Worm (Caenorhabditis elegans) whole organism, L4 larva: Measurements from ENCODE around the gene K08B5.1.

Experiments used
- F44E2.7 ChIP-seq: fragments of 200-800 bp; sonication (Bioruptor generic); IDR thresholded peaks from 2 replicates; pipeline ENCODE4 v2.1.2; 2022; ENCODE audit warnings: missing genetic modification characterization, missing compliant biosample characterization
- F49E8.2 ChIP-seq: sonication (generic microtip); optimal IDR thresholded peaks from 2 replicates; lab custom pipeline; 2016; ENCODE audit warnings: missing compliant biosample characterization, mild to moderate bottlenecking, missing genetic modification characterization, borderline replicate concordance
- R02D3.7 ChIP-seq: fragments of 150-350 bp; sonication (generic microtip); optimal IDR thresholded peaks from 3 replicates; lab custom pipeline; 2014; ENCODE audit warnings: missing biosample characterization, missing genetic modification characterization
- Y48G9A.11 ChIP-seq: fragments of 200-800 bp; sonication (Bioruptor generic); IDR thresholded peaks from 2 replicates; pipeline ENCODE4 v1.3.6; 2022; ENCODE audit warnings: missing genetic modification reagents, missing genetic modification characterization, missing compliant biosample characterization
- ZK546.5 ChIP-seq, 2 experiments: sonication (generic microtip); optimal IDR thresholded peaks; 2 replicates each; lab custom pipeline; 2017; ENCODE audit warnings: missing biosample characterization in 2 of 2, missing genetic modification characterization in 2 of 2
- aha-1 ChIP-seq: fragments of 150-350 bp; peaks from one replicate; lab custom pipeline; 2014; ENCODE audit warnings: missing biosample characterization, missing genetic modification characterization
- ceh-20 ChIP-seq: fragments of 200-800 bp; sonication (Bioruptor generic); IDR thresholded peaks from 2 replicates; pipeline ENCODE4 v1.3.6; 2022; ENCODE audit warnings: missing genetic modification reagents, missing genetic modification characterization, missing compliant biosample characterization
- ceh-32 ChIP-seq: sonication (generic microtip); optimal IDR thresholded peaks from 2 replicates; lab custom pipeline; 2016; ENCODE audit warnings: mild to moderate bottlenecking, missing genetic modification characterization, missing compliant biosample characterization; ENCODE audit not compliant: poor library complexity
- daf-19 ChIP-seq: fragments of 200-800 bp; sonication (Bioruptor generic); conservative IDR thresholded peaks from 2 replicates; pipeline ENCODE4 v1.3.6; 2022; ENCODE audit warnings: missing genetic modification characterization, missing compliant biosample characterization
- daf-8 ChIP-seq: fragments of 200-800 bp; sonication (Bioruptor generic); IDR thresholded peaks from 2 replicates; pipeline ENCODE4 v1.3.6; 2022; ENCODE audit warnings: missing genetic modification characterization, missing compliant biosample characterization
- duxl-1 ChIP-seq: sonication (generic microtip); optimal IDR thresholded peaks from 2 replicates; lab custom pipeline; 2016; ENCODE audit warnings: mild to moderate bottlenecking, missing genetic modification characterization, moderate library complexity, missing compliant biosample characterization; ENCODE audit not compliant: poor library complexity
- egl-43 ChIP-seq: fragments of 200-800 bp; sonication (Bioruptor generic); IDR thresholded peaks from 2 replicates; pipeline ENCODE4 v1.3.6; 2022; ENCODE audit warnings: missing genetic modification reagents, missing genetic modification characterization, missing compliant biosample characterization
- fos-1 ChIP-seq: fragments of 150-350 bp; optimal IDR thresholded peaks from 2 replicates; lab custom pipeline; 2014; ENCODE audit warnings: missing biosample characterization, missing genetic modification characterization
- gei-8 ChIP-seq: fragments of 200-800 bp; sonication (Bioruptor generic); optimal IDR thresholded peaks from 2 replicates; lab custom pipeline; 2018; ENCODE audit warnings: mild to moderate bottlenecking, missing genetic modification characterization, missing compliant biosample characterization
- hmg-1.1 ChIP-seq: fragments of 200-800 bp; sonication (Bioruptor generic); IDR thresholded peaks from 2 replicates; pipeline ENCODE4 v1.3.6; 2022; ENCODE audit warnings: missing genetic modification reagents, missing genetic modification characterization, missing compliant biosample characterization
- lin-38 ChIP-seq: fragments of 200-800 bp; sonication (Bioruptor generic); IDR thresholded peaks from 2 replicates; pipeline ENCODE4 v1.3.6; 2022; ENCODE audit warnings: missing genetic modification reagents, missing genetic modification characterization, missing compliant biosample characterization
- lir-3 ChIP-seq: sonication (generic microtip); optimal IDR thresholded peaks from 2 replicates; lab custom pipeline; 2016; ENCODE audit warnings: mild to moderate bottlenecking, missing genetic modification characterization, missing compliant biosample characterization
- lsy-2 ChIP-seq, 2 experiments: fragments of 150-350 bp in 1 of 2; sonication (generic microtip) in 1 of 2; optimal IDR thresholded peaks; 2 replicates each; lab custom pipeline; 2014 to 2017; ENCODE audit warnings: missing biosample characterization in 2 of 2, missing genetic modification characterization in 2 of 2
- mep-1 ChIP-seq: fragments of 150-350 bp; sonication (generic microtip); optimal IDR thresholded peaks from 3 replicates; lab custom pipeline; 2014; ENCODE audit warnings: missing biosample characterization, missing genetic modification characterization
- mxl-2 ChIP-seq: fragments of 200-800 bp; sonication (Bioruptor generic); conservative IDR thresholded peaks from 2 replicates; pipeline ENCODE4 v1.3.6; 2022; ENCODE audit warnings: missing genetic modification reagents, missing genetic modification characterization, missing compliant biosample characterization
- nhr-41 ChIP-seq: fragments of 200-800 bp; sonication (Bioruptor generic); IDR thresholded peaks from 2 replicates; pipeline ENCODE4 v1.3.6; 2022; ENCODE audit warnings: missing genetic modification reagents, missing genetic modification characterization, missing compliant biosample characterization
- nhr-6 ChIP-seq: fragments of 150-350 bp; optimal IDR thresholded peaks from 2 replicates; lab custom pipeline; 2014; ENCODE audit warnings: missing biosample characterization, missing genetic modification characterization
- pha-4 ChIP-seq, 2 experiments: fragments of 150-350 bp in 1 of 2; fragments of 200-800 bp in 1 of 2; sonication (Bioruptor generic) in 1 of 2; IDR thresholded peaks in 1 of 2; optimal IDR thresholded peaks in 1 of 2; 2 replicates each; pipeline versions ENCODE4 v1.3.6 to Lab custom; 2014 to 2022; ENCODE audit warnings: missing genetic modification characterization in 2 of 2, missing genetic modification reagents in 2 of 2, missing biosample characterization in 1 of 2, missing compliant biosample characterization in 1 of 2
- php-3 ChIP-seq: fragments of 200-800 bp; sonication (Bioruptor generic); IDR thresholded peaks from 2 replicates; pipeline ENCODE4 v1.3.6; 2022; ENCODE audit warnings: missing genetic modification reagents, missing genetic modification characterization, missing compliant biosample characterization
- rbr-2 ChIP-seq: sonication (generic microtip); optimal IDR thresholded peaks from 2 replicates; lab custom pipeline; 2016; ENCODE audit warnings: missing genotype, missing genetic modification characterization, missing compliant biosample characterization
- set-16 ChIP-seq: fragments of 200-800 bp; sonication (Bioruptor generic); IDR thresholded peaks from 2 replicates; pipeline ENCODE4 v1.3.6; 2022; ENCODE audit warnings: missing genetic modification reagents, missing genetic modification characterization, missing compliant biosample characterization
- snpc-1.2 ChIP-seq: fragments of 200-800 bp; sonication (Bioruptor generic); IDR thresholded peaks from 2 replicates; pipeline ENCODE4 v1.3.6; 2022; ENCODE audit warnings: missing genetic modification reagents, missing genetic modification characterization, missing compliant biosample characterization
- unc-130 ChIP-seq: sonication (generic microtip); optimal IDR thresholded peaks from 2 replicates; lab custom pipeline; 2016; ENCODE audit warnings: missing genetic modification reagents, missing genetic modification characterization, missing compliant biosample characterization
- unc-62 ChIP-seq, 3 experiments: fragments of 150-350 bp in 1 of 3; sonication (generic microtip); optimal IDR thresholded peaks in 2 of 3; peaks in 1 of 3; 1 replicate in 1 of 3; 2 replicates in 2 of 3; lab custom pipeline; 2014 to 2017; ENCODE audit warnings: missing biosample characterization in 3 of 3, missing genetic modification characterization in 3 of 3, missing genetic modification reagents in 3 of 3, missing genotype in 1 of 3
- zfp-2 ChIP-seq: sonication (generic microtip); optimal IDR thresholded peaks from 2 replicates; lab custom pipeline; 2016; ENCODE audit warnings: mild to moderate bottlenecking, missing genetic modification characterization, missing compliant biosample characterization
- ztf-7 ChIP-seq: fragments of 150-350 bp; optimal IDR thresholded peaks from 2 replicates; lab custom pipeline; 2014; ENCODE audit warnings: missing biosample characterization, missing genetic modification characterization

Gene K08B5.1

ce11 chrX:16590803-16591202, 32.6 kb downstream of the K08B5.1 start (continued):
- peak; percentile 51 for TF ChIP-seq unc-130
- peak; percentile 92 for TF ChIP-seq hmg-1.1 (GFP tag; lab: Robert Waterston, UW)
- peak; percentile 72 for TF ChIP-seq mxl-2 (GFP tag; lab: Robert Waterston, UW)
- TF ChIP-seq lin-38 (GFP tag; lab: Robert Waterston, UW): no peak
- peak; percentile 80 for TF ChIP-seq rbr-2 (tag; lab: Kevin White, UChicago)
- TF ChIP-seq set-16: peak; percentile 25; the same call in 1 of the 2 replicates
- no peak for TF ChIP-seq nhr-6 (tag; lab: Kevin White, UChicago)
- TF ChIP-seq gei-8 (GFP tag; lab: Kevin White, UChicago): no peak
- no peak for TF ChIP-seq daf-8 (GFP tag; lab: Robert Waterston, UW)
- peak; percentile 82; the same call in 1 of the 2 replicates for TF ChIP-seq nhr-41 (GFP tag; lab: Robert Waterston, UW)
- TF ChIP-seq F44E2.7 (GFP tag; lab: Robert Waterston, UW): no peak
- no peak for TF ChIP-seq fos-1
- TF ChIP-seq mep-1: no peak
- peak; percentile 42 for TF ChIP-seq lir-3 (tag; lab: Kevin White, UChicago)
- peak; percentile 77 for TF ChIP-seq daf-19 (GFP tag; lab: Robert Waterston, UW)
- peak; percentile 85 for TF ChIP-seq snpc-1.2 (GFP tag; lab: Robert Waterston, UW)
- peak; percentile 86 for TF ChIP-seq aha-1 (tag; lab: Kevin White, UChicago)

ce11 chrX:16591533-16591932, 33.3 kb downstream of the K08B5.1 start:
- TF ChIP-seq zfp-2 (tag; lab: Kevin White, UChicago) (no peak), egl-43 (GFP tag; lab: Robert Waterston, UW) (0 out of 2 replicates have a peak, but pooled peaks have one; percentile 53), set-16 (peak; percentile 89)

- no peak for TF ChIP-seq php-3 (GFP tag; lab: Robert Waterston, UW)
- TF ChIP-seq set-16: 0 out of 2 replicates have a peak, but pooled peaks have one; percentile 19
Measured at ce11 chrX:16594931-16595330, 36.7 kb downstream of the K08B5.1 start, which contains the start of gene cdh-9. TSS of gene cdh-9 (plus strand) at chrX:16595231.

- TF ChIP-seq ztf-7 (no peak), set-16 (peak; percentile 45; the same call in 1 of the 2 replicates)
Measured at ce11 chrX:16595522-16596282, 37.5 kb downstream of the K08B5.1 start.

ce11 chrX:16596972-16597371, 38.7 kb downstream of the K08B5.1 start:
- no peak for TF ChIP-seq lsy-2 (tag; optimal IDR thresholded peaks at IDR 0.05; lab: Kevin White, UChicago)
- no peak for TF ChIP-seq ZK546.5 (tag; optimal IDR thresholded peaks at IDR 0.05; lab: Kevin White, UChicago)
- peak; percentile 18 for TF ChIP-seq aha-1 (tag; lab: Kevin White, UChicago)
- no peak for TF ChIP-seq pha-4 (GFP tag; IDR thresholded peaks at IDR 0.05; lab: Robert Waterston, UW)
- no peak for TF ChIP-seq pha-4 (tag; optimal IDR thresholded peaks at IDR 0.05; lab: Kevin White, UChicago)
- no peak for TF ChIP-seq F49E8.2 (tag; lab: Kevin White, UChicago)
- TF ChIP-seq Y48G9A.11 (GFP tag; lab: Robert Waterston, UW): no peak
- no peak for TF ChIP-seq ceh-20 (GFP tag; lab: Robert Waterston, UW)
- peak in 1 of 2 experiments; percentile 98 for TF ChIP-seq unc-62 (GFP tag; optimal IDR thresholded peaks at IDR 0.05 in 1 of 2; lab: Kevin White, UChicago)
- TF ChIP-seq unc-62 (tag; optimal IDR thresholded peaks at IDR 0.05; lab: Kevin White, UChicago): no peak
- no peak for TF ChIP-seq R02D3.7 (tag; lab: Kevin White, UChicago)
- no peak for TF ChIP-seq ceh-32 (tag; lab: Kevin White, UChicago)
- no peak for TF ChIP-seq duxl-1 (tag; lab: Kevin White, UChicago)
